Fruit fly (Drosophila melanogaster) whole organism, prepupa: ENCODE measurements around the gene CG42815.

Source experiments
- CG6854 ChIP-seq: fragments of 200-800 bp; sonication (Bioruptor generic); optimal IDR thresholded peaks from 2 replicates; lab custom pipeline; 2017; ENCODE audit warnings: missing biosample characterization, mild to moderate bottlenecking, missing genetic modification characterization
- CG9139 ChIP-seq: fragments of 200-800 bp; sonication (Bioruptor generic); optimal IDR thresholded peaks from 3 replicates; lab custom pipeline; 2017; ENCODE audit warnings: missing biosample characterization, mild to moderate bottlenecking, missing genetic modification characterization
- Hr38 ChIP-seq: sonication (Bioruptor generic); optimal IDR thresholded peaks from 2 replicates; lab custom pipeline; 2016; ENCODE audit warnings: missing biosample characterization, missing genetic modification characterization
- fd85E ChIP-seq: fragments of 200-800 bp; sonication (Bioruptor generic); optimal IDR thresholded peaks from 3 replicates; lab custom pipeline; 2016; ENCODE audit warnings: missing biosample characterization, missing genetic modification characterization

DNA sequence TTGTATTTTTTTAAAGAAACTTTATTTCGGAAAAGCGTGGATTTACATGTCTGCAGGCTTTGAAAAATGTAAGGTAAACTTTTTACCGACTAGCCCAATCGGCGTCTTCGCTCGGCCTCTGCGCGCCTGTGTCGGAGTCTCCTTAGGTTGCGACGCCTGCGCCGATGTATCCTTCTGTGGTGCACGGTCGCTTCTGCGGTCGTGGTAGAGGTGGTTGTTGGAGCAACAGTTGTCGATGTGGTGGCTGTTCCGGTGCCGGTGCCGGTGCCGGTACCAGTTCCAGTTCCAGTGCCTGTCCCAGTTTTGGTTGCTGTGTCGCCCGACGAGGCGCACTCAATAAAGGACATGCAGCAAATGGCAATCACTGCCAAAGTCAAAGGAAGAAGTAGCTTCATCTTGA is 219 bp downstream of the CG42815 start:
- TF ChIP-seq Hr38 (GFP tag; lab: Kevin White, UChicago) (no peak), CG9139 (GFP tag; lab: Kevin White, UChicago) (no peak), fd85E (no peak), CG6854 (GFP tag; lab: Kevin White, UChicago) (no peak)
